Fruit fly (Drosophila melanogaster): ENCODE measurements around the gene CG12728.
"Not testable (repeated sequence)": the region's sequence is repeated elsewhere in the genome, so short reads cannot be mapped to it uniquely, and the experiment has no call there.

The CG12728 gene

DNA sequence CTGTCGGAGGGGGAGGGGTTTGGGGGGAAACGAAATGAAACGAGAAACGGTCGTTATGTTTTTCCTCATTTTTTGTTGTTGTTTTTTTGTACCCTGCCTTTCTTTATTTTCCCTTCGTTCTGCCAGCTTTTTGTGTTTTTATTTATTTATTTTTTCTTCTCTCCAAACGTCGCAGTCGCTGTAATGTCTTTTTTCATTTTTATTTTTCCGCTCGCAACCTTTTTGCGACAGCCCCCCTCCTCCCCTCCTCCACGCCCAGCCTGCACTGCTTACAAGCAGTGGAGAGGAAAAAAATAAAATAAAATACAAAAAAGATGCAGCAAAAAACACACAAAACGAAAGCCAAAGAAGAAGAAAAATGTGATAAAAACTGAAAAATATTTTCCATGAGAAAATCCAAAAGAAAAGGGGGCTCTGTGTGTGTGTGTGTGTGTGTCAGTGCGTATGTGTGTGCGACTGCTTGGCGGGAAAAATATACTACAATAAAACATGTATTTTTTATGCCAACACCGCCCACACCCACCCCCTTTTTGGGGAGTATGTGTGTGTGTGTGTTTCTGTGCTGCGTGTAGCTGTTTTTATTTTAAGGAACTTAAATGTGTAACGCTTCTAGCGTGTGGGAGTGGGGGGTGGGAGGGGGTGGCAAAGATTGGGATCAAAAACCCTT lies 7.2 kb upstream of the CG12728 start:
- TF ChIP-seq Clk (GFP tag; optimal IDR thresholded peaks at IDR 0.05) (no peak), tj (GFP tag; optimal IDR thresholded peaks at IDR 0.05) (peak; percentile 82), Crg-1 (GFP tag; optimal IDR thresholded peaks at IDR 0.05) (no peak), CG33017 (tag; optimal IDR thresholded peaks at IDR 0.05) (no peak), toe (GFP tag; optimal IDR thresholded peaks at IDR 0.05) (no peak), CG11617 (GFP tag; optimal IDR thresholded peaks at IDR 0.05) (peak; percentile 65), bab1 (GFP tag; optimal IDR thresholded peaks at IDR 0.05) (no peak), cic (GFP tag; optimal IDR thresholded peaks at IDR 0.05) (peak; percentile 17), kay (GFP tag; ENCODE audit: borderline replicate concordance) (no peak), ovo (GFP tag; optimal IDR thresholded peaks at IDR 0.05) (peak; percentile 57), CG7101 (tag; optimal IDR thresholded peaks at IDR 0.05) (peak; percentile 33), CG5204 (GFP tag; optimal IDR thresholded peaks at IDR 0.05) (no peak), Mnt (GFP tag; optimal IDR thresholded peaks at IDR 0.05) (no peak), CG7045 (GFP tag; optimal IDR thresholded peaks at IDR 0.05) (peak; percentile 14), cnc (optimal IDR thresholded peaks at IDR 0.05) (no peak), Hr96 (GFP tag; optimal IDR thresholded peaks at IDR 0.05) (peak; percentile 14), CG1620 (GFP tag; optimal IDR thresholded peaks at IDR 0.05) (no peak), CG14711 (tag; optimal IDR thresholded peaks at IDR 0.05) (no peak), pad (GFP tag; optimal IDR thresholded peaks at IDR 0.05) (peak; percentile 32), CG12768 (GFP tag; optimal IDR thresholded peaks at IDR 0.05) (peak; percentile 17)

DNA sequence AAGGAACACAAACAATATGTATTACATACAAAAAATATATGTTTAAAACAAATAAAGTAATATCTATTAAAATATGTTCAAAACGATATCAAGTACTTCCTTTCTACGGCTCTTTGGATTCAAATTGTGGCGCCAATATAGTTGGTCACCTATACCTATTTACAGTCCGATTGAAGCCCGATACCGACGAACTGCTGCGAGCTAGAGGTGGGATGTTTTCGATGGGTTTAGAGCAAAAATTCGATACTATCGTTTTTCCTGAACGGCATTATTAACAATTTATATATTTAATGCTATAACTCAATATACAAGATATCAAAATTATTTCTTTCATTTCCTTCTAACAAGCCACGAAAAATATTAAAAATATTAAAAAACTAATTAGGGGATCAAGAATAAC lies 582 bp upstream of the CG12728 start:
- TF ChIP-seq kay (GFP tag; ENCODE audit: borderline replicate concordance), result no peak
- TF ChIP-seq Crg-1 (GFP tag; optimal IDR thresholded peaks at IDR 0.05), result no peak
- TF ChIP-seq Mnt (GFP tag; optimal IDR thresholded peaks at IDR 0.05), result no peak
- TF ChIP-seq Hr96 (GFP tag; optimal IDR thresholded peaks at IDR 0.05), result no peak
- no peak for TF ChIP-seq CG5204 (GFP tag; optimal IDR thresholded peaks at IDR 0.05)
- TF ChIP-seq ovo (GFP tag; optimal IDR thresholded peaks at IDR 0.05), result no peak
- no peak for TF ChIP-seq CG14711 (tag; optimal IDR thresholded peaks at IDR 0.05)
- TF ChIP-seq CG33017 (tag; optimal IDR thresholded peaks at IDR 0.05), result no peak
- TF ChIP-seq toe (GFP tag; optimal IDR thresholded peaks at IDR 0.05), result no peak
- no peak for TF ChIP-seq tj (GFP tag; optimal IDR thresholded peaks at IDR 0.05)
- no peak for TF ChIP-seq CG12768 (GFP tag; optimal IDR thresholded peaks at IDR 0.05)
- no peak for TF ChIP-seq CG1620 (GFP tag; optimal IDR thresholded peaks at IDR 0.05)
- no peak for TF ChIP-seq CG11617 (GFP tag; optimal IDR thresholded peaks at IDR 0.05)
- TF ChIP-seq Clk (GFP tag; optimal IDR thresholded peaks at IDR 0.05), result no peak
- no peak for TF ChIP-seq pad (GFP tag; optimal IDR thresholded peaks at IDR 0.05)
- TF ChIP-seq CG7101 (tag; optimal IDR thresholded peaks at IDR 0.05), result no peak
- no peak for TF ChIP-seq cnc (optimal IDR thresholded peaks at IDR 0.05)
- no peak for TF ChIP-seq cic (GFP tag; optimal IDR thresholded peaks at IDR 0.05)
- no peak for TF ChIP-seq bab1 (GFP tag; optimal IDR thresholded peaks at IDR 0.05)

DNA sequence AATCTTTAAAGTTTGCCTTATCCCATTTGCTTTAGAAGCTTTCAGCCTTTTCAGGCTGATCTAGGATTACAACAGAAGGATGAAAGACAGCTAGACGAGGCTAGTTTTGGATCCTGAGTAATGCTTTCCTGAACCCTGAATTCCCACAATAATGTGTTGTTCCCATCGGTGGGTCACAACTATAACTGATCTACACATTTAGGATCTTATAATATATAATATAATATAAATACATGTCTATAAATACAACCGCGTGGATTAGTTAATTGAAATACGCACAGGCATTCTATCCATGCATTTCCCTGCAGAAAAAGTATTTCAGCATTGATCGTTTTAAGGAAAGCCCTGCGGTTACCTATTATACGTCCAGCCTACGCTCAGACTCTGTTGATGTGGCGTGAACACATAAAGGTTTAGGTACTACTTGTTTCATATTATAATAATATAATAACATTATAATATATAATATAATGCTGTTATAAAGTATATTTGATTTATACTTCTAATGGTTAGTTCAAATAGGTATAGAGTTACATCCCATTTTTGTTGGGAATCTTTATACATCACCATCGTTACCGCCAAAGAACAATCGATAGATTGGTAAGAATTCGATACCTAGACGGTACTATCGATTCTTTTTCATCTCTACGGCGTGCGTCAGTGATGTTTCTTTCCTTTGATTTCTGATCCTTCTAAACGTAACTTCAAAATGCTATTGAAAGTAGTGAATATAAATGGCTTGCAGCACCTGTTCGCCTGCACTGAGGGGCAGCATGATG lies 2.8 kb downstream of the CG12728 start, which contains the start of gene CG32756:
Gene CG32756 (plus strand): TSS at position 631 of the 779 bp plus-strand sequence.
- TF ChIP-seq pad, Clk, Hr96 (GFP tag; optimal IDR thresholded peaks at IDR 0.05): not testable (repeated sequence)

DNA sequence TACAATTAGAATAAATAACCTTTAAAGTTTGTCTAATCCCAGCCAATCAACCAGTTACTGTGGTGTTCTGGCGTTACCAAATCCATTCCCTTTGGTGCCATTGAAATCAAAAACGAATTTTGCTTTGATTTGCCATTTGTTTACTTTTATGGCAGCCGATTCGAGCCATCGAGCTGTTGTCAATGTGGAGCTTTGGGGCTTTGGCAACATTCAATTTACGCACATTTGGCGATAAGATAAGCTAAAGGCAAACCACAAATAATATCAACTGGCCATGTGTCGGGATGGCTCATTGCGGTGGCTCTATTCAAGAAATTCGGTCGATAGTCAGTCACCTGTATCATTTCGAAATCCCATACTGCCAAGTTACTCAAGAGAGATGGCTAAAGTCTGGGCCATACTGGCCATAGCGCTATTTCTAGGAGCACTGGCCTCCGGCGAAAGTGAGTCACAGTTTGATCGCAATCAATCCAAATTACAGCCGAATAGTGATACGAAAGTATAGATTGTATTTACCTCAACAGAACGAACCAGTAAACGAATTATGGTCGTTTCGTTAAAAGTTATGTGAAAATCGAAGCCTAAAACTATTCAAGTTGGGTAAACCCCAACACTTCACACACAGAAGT lies 5.6 kb downstream of the CG12728 start, which contains the start of gene CG6041:
Gene CG6041 (plus strand): TSS at position 291 of the 629 bp plus-strand sequence.
- TF ChIP-seq Clk (GFP tag; optimal IDR thresholded peaks at IDR 0.05) (no peak), Mnt (GFP tag; optimal IDR thresholded peaks at IDR 0.05) (peak; percentile 34), cic (GFP tag; optimal IDR thresholded peaks at IDR 0.05) (peak; percentile 16)

DNA sequence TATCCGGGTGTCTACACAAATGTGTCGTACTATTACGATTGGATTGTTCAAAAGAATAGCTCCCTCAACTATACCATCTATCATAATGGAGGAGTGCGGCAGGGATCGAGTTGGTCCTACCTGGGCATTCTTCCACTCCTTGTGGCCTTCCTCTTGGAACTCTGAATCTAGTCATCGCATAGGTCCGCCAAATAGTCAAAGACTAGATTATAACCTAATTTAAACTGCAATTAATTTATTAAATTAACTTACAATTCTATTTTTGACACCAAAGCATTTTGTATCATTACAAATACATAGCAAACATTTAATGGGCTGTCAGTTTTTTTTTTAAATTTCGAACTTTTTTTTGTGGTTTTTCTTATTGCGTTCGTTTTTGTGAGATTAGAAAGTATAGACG lies 7.5 kb downstream of the CG12728 start, which contains the start of gene CG32755:
Gene CG32755 (plus strand): TSS at position 301 of the 400 bp plus-strand sequence.
- no peak for TF ChIP-seq cnc (optimal IDR thresholded peaks at IDR 0.05)
- no peak for TF ChIP-seq Hr96 (GFP tag; optimal IDR thresholded peaks at IDR 0.05)
- no peak for TF ChIP-seq ovo (GFP tag; optimal IDR thresholded peaks at IDR 0.05)
- no peak for TF ChIP-seq toe (GFP tag; optimal IDR thresholded peaks at IDR 0.05)
- TF ChIP-seq Mnt (GFP tag; optimal IDR thresholded peaks at IDR 0.05), result no peak
- TF ChIP-seq Crg-1 (GFP tag; optimal IDR thresholded peaks at IDR 0.05), result no peak
- TF ChIP-seq Clk (GFP tag; optimal IDR thresholded peaks at IDR 0.05), result no peak
- TF ChIP-seq pad (GFP tag; optimal IDR thresholded peaks at IDR 0.05), result no peak
- TF ChIP-seq CG7045 (GFP tag; optimal IDR thresholded peaks at IDR 0.05), result no peak
- no peak for TF ChIP-seq cic (GFP tag; optimal IDR thresholded peaks at IDR 0.05)
- TF ChIP-seq CG12768 (GFP tag; optimal IDR thresholded peaks at IDR 0.05), result no peak
- no peak for TF ChIP-seq CG33017 (tag; optimal IDR thresholded peaks at IDR 0.05)
- no peak for TF ChIP-seq CG1620 (GFP tag; optimal IDR thresholded peaks at IDR 0.05)
- no peak for TF ChIP-seq CG5204 (GFP tag; optimal IDR thresholded peaks at IDR 0.05)
- no peak for TF ChIP-seq kay (GFP tag; ENCODE audit: borderline replicate concordance)

DNA sequence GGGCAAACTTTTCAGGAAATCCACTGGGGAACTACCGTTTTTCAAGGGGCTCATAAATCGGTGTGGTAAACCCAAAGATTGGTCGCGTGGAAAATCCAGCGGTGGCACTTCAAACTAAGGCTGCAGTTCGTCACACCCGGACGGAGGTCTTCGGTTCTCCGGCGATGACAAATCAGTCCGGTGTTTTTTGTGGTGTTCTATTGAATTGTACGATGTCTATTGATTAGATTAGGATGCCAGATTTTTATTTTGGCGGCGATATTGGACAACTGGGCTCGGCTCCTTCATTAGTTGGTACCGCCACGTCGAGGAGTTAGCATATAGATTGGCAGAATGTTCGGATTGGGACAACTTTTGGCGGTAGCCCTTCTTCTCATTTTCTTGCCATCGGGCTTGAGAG lies 9.9 kb downstream of the CG12728 start, which contains the start of gene CG6048:
Gene CG6048 (plus strand): TSS at position 301 of the 400 bp plus-strand sequence.
- TF ChIP-seq cnc (optimal IDR thresholded peaks at IDR 0.05) (no peak), ovo (GFP tag; optimal IDR thresholded peaks at IDR 0.05) (no peak), CG11617 (GFP tag; optimal IDR thresholded peaks at IDR 0.05) (no peak), Crg-1 (GFP tag; optimal IDR thresholded peaks at IDR 0.05) (no peak), tj (GFP tag; optimal IDR thresholded peaks at IDR 0.05) (no peak)

All from whole organism, adult.